Worm (Caenorhabditis elegans) whole organism, L4 larva: Measurements from ENCODE around the gene F18C5.9.

Source experiments
- F10B5.3 ChIP-seq: sonication (generic microtip); optimal IDR thresholded peaks from 2 replicates; lab custom pipeline; 2016; ENCODE audit warnings: mild to moderate bottlenecking, missing genetic modification characterization, missing compliant biosample characterization
- F44E2.7 ChIP-seq: fragments of 200-800 bp; sonication (Bioruptor generic); IDR thresholded peaks from 2 replicates; pipeline ENCODE4 v2.1.2; 2022; ENCODE audit warnings: missing genetic modification characterization, missing compliant biosample characterization
- F49E8.2 ChIP-seq: sonication (generic microtip); optimal IDR thresholded peaks from 2 replicates; lab custom pipeline; 2016; ENCODE audit warnings: missing compliant biosample characterization, mild to moderate bottlenecking, missing genetic modification characterization, borderline replicate concordance
- R02D3.7 ChIP-seq: fragments of 150-350 bp; sonication (generic microtip); optimal IDR thresholded peaks from 3 replicates; lab custom pipeline; 2014; ENCODE audit warnings: missing biosample characterization, missing genetic modification characterization
- T20F7.1 ChIP-seq: fragments of 200-800 bp; sonication (Bioruptor generic); optimal IDR thresholded peaks from 2 replicates; lab custom pipeline; 2018; ENCODE audit warnings: mild to moderate bottlenecking, missing genetic modification characterization, missing compliant biosample characterization
- T26A8.4 ChIP-seq: fragments of 200-800 bp; sonication (Bioruptor generic); IDR thresholded peaks from 2 replicates; pipeline ENCODE4 v1.3.6; 2022; ENCODE audit warnings: missing genetic modification characterization, missing compliant biosample characterization
- Y5F2A.4 ChIP-seq: fragments of 200-800 bp; sonication (Bioruptor generic); optimal IDR thresholded peaks from 2 replicates; lab custom pipeline; 2018; ENCODE audit warnings: mild to moderate bottlenecking, missing genetic modification characterization, missing compliant biosample characterization
- Y75B8A.6 ChIP-seq: fragments of 200-800 bp; sonication (Bioruptor generic); IDR thresholded peaks from 2 replicates; pipeline ENCODE4 v1.3.6; 2022; ENCODE audit warnings: missing genetic modification reagents, missing genetic modification characterization, missing compliant biosample characterization
- ZK337.2 ChIP-seq: fragments of 200-800 bp; sonication (Bioruptor generic); IDR thresholded peaks from 2 replicates; pipeline ENCODE4 v1.3.6; 2022; ENCODE audit warnings: missing genetic modification reagents, missing genetic modification characterization, missing compliant biosample characterization
- aha-1 ChIP-seq: fragments of 150-350 bp; peaks from one replicate; lab custom pipeline; 2014; ENCODE audit warnings: missing biosample characterization, missing genetic modification characterization
- aly-2 ChIP-seq: sonication (generic microtip); optimal IDR thresholded peaks from 2 replicates; lab custom pipeline; 2018; ENCODE audit warnings: missing biosample characterization, missing genetic modification characterization
- ceh-62 ChIP-seq: sonication (generic microtip); optimal IDR thresholded peaks from 2 replicates; lab custom pipeline; 2017; ENCODE audit warnings: missing biosample characterization, missing genetic modification characterization
- cey-2 ChIP-seq: sonication (generic microtip); optimal IDR thresholded peaks from 3 replicates; lab custom pipeline; 2017; ENCODE audit warnings: missing genetic modification characterization, mild to moderate bottlenecking, missing compliant biosample characterization, antibody characterized with exemption, borderline replicate concordance; ENCODE audit not compliant: insufficient read depth
- daf-16 ChIP-seq, 3 experiments: sonication (generic microtip); optimal IDR thresholded peaks; 2 replicates each; lab custom pipeline; 2016 to 2017; ENCODE audit warnings: missing genetic modification characterization in 3 of 3, missing genetic modification reagents in 3 of 3, mild to moderate bottlenecking in 2 of 3, missing compliant biosample characterization in 2 of 3, missing biosample characterization in 1 of 3, moderate library complexity in 1 of 3
- daf-19 ChIP-seq: fragments of 200-800 bp; sonication (Bioruptor generic); conservative IDR thresholded peaks from 2 replicates; pipeline ENCODE4 v1.3.6; 2022; ENCODE audit warnings: missing genetic modification characterization, missing compliant biosample characterization
- dmd-6 ChIP-seq: fragments of 200-800 bp; sonication (Bioruptor generic); IDR thresholded peaks from 2 replicates; pipeline ENCODE4 v1.3.6; 2022; ENCODE audit warnings: missing genetic modification reagents, missing genetic modification characterization, missing compliant biosample characterization
- dmd-9 ChIP-seq: fragments of 200-800 bp; sonication (Bioruptor generic); IDR thresholded peaks from 2 replicates; pipeline ENCODE4 v1.3.6; 2022; ENCODE audit warnings: missing genetic modification reagents, missing genetic modification characterization, missing compliant biosample characterization
- dpl-1 ChIP-seq: fragments of 150-350 bp; optimal IDR thresholded peaks from 2 replicates; lab custom pipeline; 2014; ENCODE audit warnings: missing biosample characterization, missing genetic modification reagents, missing genetic modification characterization
- dve-1 ChIP-seq: sonication (generic microtip); optimal IDR thresholded peaks from 2 replicates; lab custom pipeline; 2017; ENCODE audit warnings: antibody characterized with exemption, mild to moderate bottlenecking, missing genetic modification characterization, missing compliant biosample characterization; ENCODE audit not compliant: insufficient read depth
- egl-27 ChIP-seq: sonication (generic microtip); optimal IDR thresholded peaks from 3 replicates; lab custom pipeline; 2017; ENCODE audit warnings: missing biosample characterization, missing genetic modification reagents, missing genetic modification characterization
- egl-43 ChIP-seq: fragments of 200-800 bp; sonication (Bioruptor generic); IDR thresholded peaks from 2 replicates; pipeline ENCODE4 v1.3.6; 2022; ENCODE audit warnings: missing genetic modification reagents, missing genetic modification characterization, missing compliant biosample characterization
- hlh-11 ChIP-seq: fragments of 200-800 bp; sonication (Bioruptor generic); optimal IDR thresholded peaks from 2 replicates; lab custom pipeline; 2018; ENCODE audit warnings: mild to moderate bottlenecking, missing genetic modification characterization, missing compliant biosample characterization
- hmg-1.1 ChIP-seq: fragments of 200-800 bp; sonication (Bioruptor generic); IDR thresholded peaks from 2 replicates; pipeline ENCODE4 v1.3.6; 2022; ENCODE audit warnings: missing genetic modification reagents, missing genetic modification characterization, missing compliant biosample characterization
- jun-1 ChIP-seq: fragments of 150-350 bp; optimal IDR thresholded peaks from 2 replicates; lab custom pipeline; 2014; ENCODE audit warnings: missing biosample characterization, missing genetic modification reagents, missing genetic modification characterization
- lin-38 ChIP-seq: fragments of 200-800 bp; sonication (Bioruptor generic); IDR thresholded peaks from 2 replicates; pipeline ENCODE4 v1.3.6; 2022; ENCODE audit warnings: missing genetic modification reagents, missing genetic modification characterization, missing compliant biosample characterization
- lsy-2 ChIP-seq, 2 experiments: fragments of 150-350 bp in 1 of 2; sonication (generic microtip) in 1 of 2; optimal IDR thresholded peaks; 2 replicates each; lab custom pipeline; 2014 to 2017; ENCODE audit warnings: missing biosample characterization in 2 of 2, missing genetic modification characterization in 2 of 2
- madf-9 ChIP-seq: fragments of 200-800 bp; sonication (Bioruptor generic); conservative IDR thresholded peaks from 2 replicates; pipeline ENCODE4 v1.3.6; 2022; ENCODE audit warnings: missing genetic modification reagents, missing genetic modification characterization, missing compliant biosample characterization
- mdl-1 ChIP-seq, 2 experiments: fragments of 150-350 bp in 1 of 2; sonication (generic microtip) in 1 of 2; optimal IDR thresholded peaks; 2 replicates each; lab custom pipeline; 2014 to 2017; ENCODE audit warnings: missing biosample characterization in 2 of 2, missing genetic modification characterization in 2 of 2
- mxl-2 ChIP-seq: fragments of 200-800 bp; sonication (Bioruptor generic); conservative IDR thresholded peaks from 2 replicates; pipeline ENCODE4 v1.3.6; 2022; ENCODE audit warnings: missing genetic modification reagents, missing genetic modification characterization, missing compliant biosample characterization
- mxl-3 ChIP-seq: fragments of 200-800 bp; sonication (Bioruptor generic); optimal IDR thresholded peaks from 2 replicates; lab custom pipeline; 2018; ENCODE audit warnings: mild to moderate bottlenecking, missing genetic modification characterization, missing compliant biosample characterization
- nhr-102 ChIP-seq: sonication (generic microtip); optimal IDR thresholded peaks from 2 replicates; lab custom pipeline; 2016; ENCODE audit warnings: mild to moderate bottlenecking, missing genetic modification characterization, moderate library complexity, missing compliant biosample characterization
- nhr-111 ChIP-seq: fragments of 200-800 bp; sonication (Bioruptor generic); optimal IDR thresholded peaks from 2 replicates; lab custom pipeline; 2018; ENCODE audit warnings: mild to moderate bottlenecking, missing genetic modification characterization, missing compliant biosample characterization
- nhr-25 ChIP-seq: sonication (generic microtip); optimal IDR thresholded peaks from 2 replicates; lab custom pipeline; 2017; ENCODE audit warnings: missing genetic modification characterization, mild to moderate bottlenecking, missing compliant biosample characterization, antibody characterized with exemption, moderate library complexity, borderline replicate concordance; ENCODE audit not compliant: insufficient read depth
- nhr-28 ChIP-seq: fragments of 150-350 bp; optimal IDR thresholded peaks from 2 replicates; lab custom pipeline; 2014; ENCODE audit warnings: missing biosample characterization, missing genetic modification characterization
- nhr-77 ChIP-seq: fragments of 150-350 bp; optimal IDR thresholded peaks from 2 replicates; lab custom pipeline; 2014; ENCODE audit warnings: missing biosample characterization, missing genetic modification characterization
- rbr-2 ChIP-seq: sonication (generic microtip); optimal IDR thresholded peaks from 2 replicates; lab custom pipeline; 2016; ENCODE audit warnings: missing genotype, missing genetic modification characterization, missing compliant biosample characterization
- saeg-2 ChIP-seq: fragments of 200-800 bp; sonication (Bioruptor generic); IDR thresholded peaks from 2 replicates; pipeline ENCODE4 v1.3.6; 2022; ENCODE audit warnings: missing genetic modification reagents, missing genetic modification characterization, missing compliant biosample characterization
- skn-1 ChIP-seq: fragments of 150-350 bp; optimal IDR thresholded peaks from 2 replicates; lab custom pipeline; 2014; ENCODE audit warnings: missing biosample characterization, missing genetic modification characterization
- snpc-1.2 ChIP-seq: fragments of 200-800 bp; sonication (Bioruptor generic); IDR thresholded peaks from 2 replicates; pipeline ENCODE4 v1.3.6; 2022; ENCODE audit warnings: missing genetic modification reagents, missing genetic modification characterization, missing compliant biosample characterization
- spr-1 ChIP-seq: sonication (generic microtip); optimal IDR thresholded peaks from 2 replicates; lab custom pipeline; 2016; ENCODE audit warnings: mild to moderate bottlenecking, missing genetic modification characterization, missing compliant biosample characterization
- spr-3 ChIP-seq: fragments of 200-800 bp; sonication (Bioruptor generic); optimal IDR thresholded peaks from 2 replicates; lab custom pipeline; 2018; ENCODE audit warnings: mild to moderate bottlenecking, missing genetic modification characterization, missing compliant biosample characterization
- tag-97 ChIP-seq: fragments of 200-800 bp; sonication (Bioruptor generic); IDR thresholded peaks from 2 replicates; pipeline ENCODE4 v1.3.6; 2022; ENCODE audit warnings: missing genetic modification characterization, missing compliant biosample characterization
- unc-39 ChIP-seq: sonication (generic microtip); optimal IDR thresholded peaks from 2 replicates; lab custom pipeline; 2017; ENCODE audit warnings: missing biosample characterization, missing genetic modification characterization
- unc-62 ChIP-seq, 3 experiments: fragments of 150-350 bp in 1 of 3; sonication (generic microtip); optimal IDR thresholded peaks in 2 of 3; peaks in 1 of 3; 1 replicate in 1 of 3; 2 replicates in 2 of 3; lab custom pipeline; 2014 to 2017; ENCODE audit warnings: missing biosample characterization in 3 of 3, missing genetic modification characterization in 3 of 3, missing genetic modification reagents in 3 of 3, missing genotype in 1 of 3
- zag-1 ChIP-seq: fragments of 150-350 bp; optimal IDR thresholded peaks from 2 replicates; lab custom pipeline; 2014; ENCODE audit warnings: missing biosample characterization, missing genetic modification characterization
- zip-11 ChIP-seq: fragments of 200-800 bp; sonication (Bioruptor generic); IDR thresholded peaks from 2 replicates; pipeline ENCODE4 v1.3.6; 2022; ENCODE audit warnings: missing genetic modification characterization, missing compliant biosample characterization
- zip-2 ChIP-seq: fragments of 150-350 bp; optimal IDR thresholded peaks from 2 replicates; lab custom pipeline; 2014; ENCODE audit warnings: missing biosample characterization, missing genetic modification characterization
- ztf-11 ChIP-seq: fragments of 150-350 bp; optimal IDR thresholded peaks from 2 replicates; lab custom pipeline; 2014; ENCODE audit warnings: missing biosample characterization, missing genetic modification characterization

The F18C5.9 gene

DNA sequence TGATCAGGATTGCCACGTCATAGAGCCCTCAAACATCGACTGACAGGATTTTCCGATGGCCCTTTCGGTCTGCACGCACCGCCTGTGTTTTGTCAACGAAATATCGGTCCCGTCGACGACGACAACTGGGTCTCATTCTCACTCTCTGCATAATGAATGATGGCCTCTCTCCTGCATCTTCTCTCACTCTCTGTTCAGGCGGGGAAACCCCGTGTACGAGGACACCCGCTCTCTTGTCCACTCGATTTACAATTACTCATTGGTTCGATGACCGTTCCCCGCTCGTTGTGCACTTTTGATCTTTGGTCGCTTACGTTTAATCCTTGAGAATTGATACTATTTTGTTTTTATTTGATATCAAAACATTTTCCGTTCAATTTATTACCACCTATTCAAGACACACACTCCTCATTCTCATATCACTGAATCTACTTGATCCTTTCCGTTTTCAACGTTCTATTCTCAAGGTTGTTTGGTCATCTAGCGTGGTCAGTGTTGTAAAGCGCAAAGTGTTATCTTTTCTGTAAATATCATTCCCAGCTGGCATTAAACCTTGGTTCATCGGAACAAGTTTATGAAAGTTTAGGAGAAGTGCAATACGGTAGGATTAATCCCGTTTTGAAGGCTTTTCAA, 44.2 kb upstream of the F18C5.9 start:
- TF ChIP-seq daf-19 (GFP tag; lab: Robert Waterston, UW) (no peak), snpc-1.2 (GFP tag; lab: Robert Waterston, UW) (no peak), ztf-11 (tag; lab: Kevin White, UChicago) (no peak), nhr-28 (peak; percentile 29), egl-27 (tag; lab: Kevin White, UChicago) (no peak), T20F7.1 (no peak), egl-43 (GFP tag; lab: Robert Waterston, UW) (no peak), F44E2.7 (GFP tag; lab: Robert Waterston, UW) (no peak), spr-3 (GFP tag; lab: Kevin White, UChicago) (no peak), skn-1 (tag; lab: Kevin White, UChicago) (no peak), unc-39 (tag; lab: Kevin White, UChicago) (no peak), zip-2 (no peak), spr-1 (tag; lab: Kevin White, UChicago) (no peak), F10B5.3 (no peak), nhr-77 (tag; lab: Kevin White, UChicago) (no peak), nhr-111 (GFP tag; lab: Kevin White, UChicago) (no peak), Y5F2A.4 (GFP tag; lab: Kevin White, UChicago) (no peak), T26A8.4 (GFP tag; lab: Robert Waterston, UW) (no peak), saeg-2 (GFP tag; lab: Robert Waterston, UW) (no peak), mdl-1 (tag; optimal IDR thresholded peaks at IDR 0.05; lab: Kevin White, UChicago) (peak in 1 of 2 experiments; percentile 11), zag-1 (tag; lab: Kevin White, UChicago) (no peak), lin-38 (no peak), mxl-2 (no peak), R02D3.7 (tag; lab: Kevin White, UChicago) (no peak), tag-97 (GFP tag; lab: Robert Waterston, UW) (no peak), ZK337.2 (GFP tag; lab: Robert Waterston, UW) (no peak), lsy-2 (tag; optimal IDR thresholded peaks at IDR 0.05; lab: Kevin White, UChicago) (no peak), ceh-62 (tag; lab: Kevin White, UChicago) (no peak), unc-62 (GFP tag; optimal IDR thresholded peaks at IDR 0.05 in 1 of 2; lab: Kevin White, UChicago) (peak in 1 of 2 experiments; percentile 88), unc-62 (tag; optimal IDR thresholded peaks at IDR 0.05; lab: Kevin White, UChicago) (no peak), dve-1 (tag; lab: Kevin White, UChicago) (peak; percentile 21), aha-1 (tag; lab: Kevin White, UChicago) (peak; percentile 97), daf-16 (GFP tag; optimal IDR thresholded peaks at IDR 0.05; lab: Kevin White, UChicago) (no peak), daf-16 (tag; optimal IDR thresholded peaks at IDR 0.05; lab: Kevin White, UChicago) (peak; percentile 32), dmd-9 (GFP tag; lab: Robert Waterston, UW) (no peak), F49E8.2 (tag; lab: Kevin White, UChicago) (no peak), mxl-3 (GFP tag; lab: Kevin White, UChicago) (peak; percentile 3), Y75B8A.6 (no peak), nhr-102 (no peak), dpl-1 (GFP tag; lab: Kevin White, UChicago) (no peak), jun-1 (tag; lab: Kevin White, UChicago) (no peak), nhr-25 (no peak), rbr-2 (tag; lab: Kevin White, UChicago) (no peak), aly-2 (tag; lab: Kevin White, UChicago) (no peak), hlh-11 (peak; percentile 28), dmd-6 (0 out of 2 replicates have a peak, but pooled peaks have one; percentile 5), cey-2 (tag; lab: Kevin White, UChicago) (no peak), zip-11 (GFP tag; lab: Robert Waterston, UW) (no peak), hmg-1.1 (GFP tag; lab: Robert Waterston, UW) (no peak), madf-9 (GFP tag; lab: Robert Waterston, UW) (no peak)
- TF ChIP-seq, all 104 proteins: peak for 9
